Worm (Caenorhabditis elegans): ENCODE measurements around the gene cest-5.1.

DNA sequence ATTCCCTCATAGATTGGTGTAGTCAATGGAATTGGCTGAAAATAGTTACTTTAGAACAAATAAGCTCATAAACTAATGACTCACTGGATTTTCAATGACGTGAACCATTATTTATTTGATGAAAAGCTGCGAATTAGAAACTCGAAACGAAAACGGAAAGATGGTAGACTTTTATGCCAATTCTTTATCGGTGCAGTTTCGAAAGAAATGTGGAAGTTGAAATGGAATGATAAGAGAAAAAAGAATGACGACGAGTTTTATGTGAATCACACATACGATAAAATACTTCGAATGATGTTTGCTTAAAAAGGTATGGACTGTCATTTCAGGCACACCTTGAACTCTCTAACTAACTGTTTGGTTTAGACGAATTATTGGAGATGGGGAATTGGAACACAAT lies 41.5 kb downstream of the cest-5.1 start, which contains the start of the genes lec-11 and irld-7:
- no peak for TF ChIP-seq nfya-1 (tag; optimal IDR thresholded peaks at IDR 0.05; ENCODE audit: borderline replicate concordance, insufficient read depth)
- no peak for TF ChIP-seq ceh-79 (tag; optimal IDR thresholded peaks at IDR 0.05)
- no peak for TF ChIP-seq unc-62 (GFP tag; optimal IDR thresholded peaks at IDR 0.05)
- no peak for TF ChIP-seq snpc-4 (GFP tag; optimal IDR thresholded peaks at IDR 0.05)
- no peak for TF ChIP-seq snpc-4 (tag; optimal IDR thresholded peaks at IDR 0.05)
- no peak for TF ChIP-seq Y53G8AR.9 (GFP tag; conservative IDR thresholded peaks at IDR 0.05)
- no peak for TF ChIP-seq snpc-1.1 (tag; optimal IDR thresholded peaks at IDR 0.05; ENCODE audit: insufficient read depth)
- TF ChIP-seq efl-1 (GFP tag; optimal IDR thresholded peaks at IDR 0.05) = no peak
